Worm (Caenorhabditis elegans) whole organism, L4 larva: ENCODE data around the gene Y73C8B.9.

Experiments used
- arid-1 ChIP-seq: fragments of 200-800 bp; sonication (Bioruptor generic); conservative IDR thresholded peaks from 2 replicates; pipeline ENCODE4 v1.3.6; 2022; ENCODE audit warnings: missing genetic modification reagents, missing genetic modification characterization, missing compliant biosample characterization
- ceh-28 ChIP-seq: fragments of 150-350 bp; optimal IDR thresholded peaks from 2 replicates; lab custom pipeline; 2014; ENCODE audit warnings: missing biosample characterization, missing genetic modification reagents, missing genetic modification characterization
- daf-12 ChIP-seq: fragments of 150-350 bp; optimal IDR thresholded peaks from 2 replicates; lab custom pipeline; 2014; ENCODE audit warnings: missing biosample characterization, missing genetic modification reagents, missing genetic modification characterization
- daf-19 ChIP-seq: fragments of 200-800 bp; sonication (Bioruptor generic); conservative IDR thresholded peaks from 2 replicates; pipeline ENCODE4 v1.3.6; 2022; ENCODE audit warnings: missing genetic modification characterization, missing compliant biosample characterization
- fos-1 ChIP-seq: fragments of 150-350 bp; optimal IDR thresholded peaks from 2 replicates; lab custom pipeline; 2014; ENCODE audit warnings: missing biosample characterization, missing genetic modification characterization
- jun-1 ChIP-seq: fragments of 150-350 bp; optimal IDR thresholded peaks from 2 replicates; lab custom pipeline; 2014; ENCODE audit warnings: missing biosample characterization, missing genetic modification reagents, missing genetic modification characterization
- lin-15B ChIP-seq: fragments of 150-350 bp; sonication (generic microtip); optimal IDR thresholded peaks from 3 replicates; lab custom pipeline; 2014; ENCODE audit warnings: missing biosample characterization, missing genetic modification characterization
- madf-5 ChIP-seq, 2 experiments: fragments of 200-800 bp; sonication (Bioruptor generic); IDR thresholded peaks; 2 replicates each; pipeline ENCODE4 v1.3.6; 2022; ENCODE audit warnings: missing compliant biosample characterization in 2 of 2, missing genetic modification characterization in 2 of 2
- nhr-102 ChIP-seq: sonication (generic microtip); optimal IDR thresholded peaks from 2 replicates; lab custom pipeline; 2016; ENCODE audit warnings: mild to moderate bottlenecking, missing genetic modification characterization, moderate library complexity, missing compliant biosample characterization
- nhr-11 ChIP-seq: fragments of 150-350 bp; optimal IDR thresholded peaks from 2 replicates; lab custom pipeline; 2014; ENCODE audit warnings: missing biosample characterization, missing genetic modification characterization
- nhr-76 ChIP-seq: fragments of 150-350 bp; optimal IDR thresholded peaks from 2 replicates; lab custom pipeline; 2014; ENCODE audit warnings: missing biosample characterization, missing genetic modification characterization
- pqm-1 ChIP-seq: sonication (generic microtip); optimal IDR thresholded peaks from 2 replicates; lab custom pipeline; 2017; ENCODE audit warnings: missing biosample characterization, missing genetic modification characterization
- ztf-11 ChIP-seq: fragments of 150-350 bp; optimal IDR thresholded peaks from 2 replicates; lab custom pipeline; 2014; ENCODE audit warnings: missing biosample characterization, missing genetic modification characterization

DNA sequence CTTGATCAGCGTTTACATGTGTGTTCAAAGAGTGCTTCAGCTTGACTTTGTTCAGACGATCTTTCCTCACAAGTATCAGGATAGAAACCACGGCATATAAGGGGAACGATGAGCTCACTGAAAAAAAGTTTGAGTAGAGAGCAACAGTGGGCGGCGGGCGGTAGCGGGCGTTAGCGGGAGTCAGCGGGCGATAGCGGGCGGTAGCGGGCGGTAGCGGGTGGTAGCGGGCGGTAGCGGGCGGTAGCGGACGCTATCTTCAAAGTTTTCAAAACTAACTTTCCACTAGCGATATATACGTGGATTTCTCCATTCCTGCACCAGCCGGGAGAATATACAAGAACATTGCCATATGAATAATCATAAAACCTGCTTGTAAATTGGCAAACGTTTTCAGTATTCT is 48.1 kb upstream of the Y73C8B.9 start:
- TF ChIP-seq daf-12 (tag; lab: Kevin White, UChicago) (no peak), nhr-11 (tag; lab: Kevin White, UChicago) (no peak), madf-5 (GFP tag; IDR thresholded peaks at IDR 0.05; lab: Robert Waterston, UW) (no peak), jun-1 (no peak), daf-19 (GFP tag; lab: Robert Waterston, UW) (no peak), fos-1 (tag; lab: Kevin White, UChicago) (no peak), lin-15B (tag; lab: Kevin White, UChicago) (no peak), pqm-1 (tag; lab: Kevin White, UChicago) (no peak), ceh-28 (tag; lab: Kevin White, UChicago) (no peak), nhr-76 (tag; lab: Kevin White, UChicago) (no peak), nhr-102 (tag; lab: Kevin White, UChicago) (no peak), ztf-11 (no peak), arid-1 (no peak)
